Fruit fly (Drosophila melanogaster) whole organism, embryonic: Measurements from ENCODE around the gene CG34327.

Experiments
- Adf1 ChIP-seq: fragments of 200-800 bp; sonication (Bioruptor generic); IDR thresholded peaks from 2 replicates; pipeline ENCODE4 v1.3.6; 2022; ENCODE audit warnings: missing biosample characterization, missing genetic modification characterization
- Bgb ChIP-seq: fragments of 200-800 bp; sonication (Bioruptor generic); IDR thresholded peaks from 2 replicates; pipeline ENCODE4 v1.3.6; 2022; ENCODE audit warnings: missing biosample characterization, missing genetic modification characterization; ENCODE audit not compliant: partially characterized antibody
- Blimp-1 ChIP-seq: fragments of 200-800 bp; sonication (Bioruptor generic); optimal IDR thresholded peaks from 3 replicates; lab custom pipeline; 2018; ENCODE audit warnings: missing biosample characterization, missing genetic modification characterization, mild to moderate bottlenecking, moderate library complexity, missing genetic modification reagents
- CG10431 ChIP-seq: fragments of 200-800 bp; sonication (Bioruptor generic); optimal IDR thresholded peaks from 3 replicates; lab custom pipeline; 2018; ENCODE audit warnings: missing biosample characterization, mild to moderate bottlenecking, missing genetic modification characterization
- CG11695 ChIP-seq: fragments of 200-800 bp; sonication (Bioruptor generic); IDR thresholded peaks from 3 replicates; pipeline ENCODE4 v1.3.6; 2022; ENCODE audit warnings: missing biosample characterization, missing genetic modification characterization
- CG12299 ChIP-seq: fragments of 200-800 bp; sonication (Bioruptor generic); optimal IDR thresholded peaks from 2 replicates; lab custom pipeline; 2018; ENCODE audit warnings: missing biosample characterization, mild to moderate bottlenecking, missing genetic modification characterization
- CG15479 ChIP-seq: fragments of 200-800 bp; sonication (Bioruptor generic); optimal IDR thresholded peaks from 3 replicates; lab custom pipeline; 2019; ENCODE audit warnings: missing biosample characterization, mild to moderate bottlenecking, missing genetic modification characterization, moderate library complexity
- CG16863 ChIP-seq: fragments of 200-800 bp; sonication (Bioruptor generic); optimal IDR thresholded peaks from 3 replicates; lab custom pipeline; 2016; ENCODE audit warnings: missing biosample characterization, missing genetic modification characterization
- CG17361 ChIP-seq: fragments of 200-800 bp; sonication (Bioruptor generic); IDR thresholded peaks from 3 replicates; pipeline ENCODE4 v1.3.6; 2022; ENCODE audit warnings: missing biosample characterization, missing genetic modification characterization
- CG1832 ChIP-seq: fragments of 200-800 bp; sonication (Bioruptor generic); optimal IDR thresholded peaks from 2 replicates; lab custom pipeline; 2017; ENCODE audit warnings: missing biosample characterization, mild to moderate bottlenecking, missing genetic modification characterization, inconsistent platforms
- CG18764 ChIP-seq: fragments of 200-800 bp; sonication (Bioruptor generic); optimal IDR thresholded peaks from 3 replicates; lab custom pipeline; 2016; ENCODE audit warnings: missing biosample characterization, missing genetic modification characterization
- CG2120 ChIP-seq: fragments of 200-800 bp; sonication (Bioruptor generic); optimal IDR thresholded peaks from 3 replicates; lab custom pipeline; 2016; ENCODE audit warnings: missing biosample characterization, missing genetic modification characterization
- CG3065 ChIP-seq: fragments of 200-800 bp; sonication (Bioruptor generic); optimal IDR thresholded peaks from 2 replicates; lab custom pipeline; 2016; ENCODE audit warnings: missing biosample characterization, missing genetic modification characterization
- CG32767 ChIP-seq: fragments of 200-800 bp; sonication (Bioruptor generic); IDR thresholded peaks from 2 replicates; pipeline ENCODE4 v1.3.6; 2022; ENCODE audit warnings: missing biosample characterization, missing genetic modification characterization
- CG33557 ChIP-seq: fragments of 200-800 bp; sonication (Bioruptor generic); optimal IDR thresholded peaks from 2 replicates; lab custom pipeline; 2019; ENCODE audit warnings: missing biosample characterization, mild to moderate bottlenecking, missing genetic modification characterization, moderate library complexity
- CG6254 ChIP-seq: fragments of 200-800 bp; sonication (Bioruptor generic); optimal IDR thresholded peaks from 3 replicates; lab custom pipeline; 2017; ENCODE audit warnings: mild to moderate bottlenecking, missing biosample characterization, missing genetic modification reagents, missing genetic modification characterization
- CG6272 ChIP-seq: fragments of 200-800 bp; sonication (Bioruptor generic); IDR thresholded peaks from 2 replicates; pipeline ENCODE4 v1.3.6; 2022; ENCODE audit warnings: missing biosample characterization, missing genetic modification characterization
- CG6791 ChIP-seq: fragments of 200-800 bp; sonication (Bioruptor generic); IDR thresholded peaks from 3 replicates; pipeline ENCODE4 v1.3.6; 2022; ENCODE audit warnings: missing biosample characterization, missing genetic modification characterization; ENCODE audit not compliant: partially characterized antibody
- CG8944 ChIP-seq: fragments of 200-800 bp; sonication (Bioruptor generic); optimal IDR thresholded peaks from 3 replicates; lab custom pipeline; 2016; ENCODE audit warnings: missing biosample characterization, missing genetic modification characterization
- CG9876 ChIP-seq: fragments of 200-800 bp; sonication (Bioruptor generic); optimal IDR thresholded peaks from 2 replicates; lab custom pipeline; 2016; ENCODE audit warnings: missing biosample characterization, missing genetic modification characterization
- Dip3 ChIP-seq: fragments of 200-800 bp; sonication (Bioruptor generic); optimal IDR thresholded peaks from 3 replicates; lab custom pipeline; 2016; ENCODE audit warnings: missing biosample characterization, missing genetic modification characterization
- Dll ChIP-seq: fragments of 200-800 bp; sonication (Bioruptor generic); IDR thresholded peaks from 4 replicates; pipeline ENCODE4 v1.3.6; 2022; ENCODE audit warnings: missing biosample characterization, missing genetic modification characterization; ENCODE audit not compliant: partially characterized antibody
- Drgx ChIP-seq: fragments of 200-800 bp; sonication (Bioruptor generic); IDR thresholded peaks from 2 replicates; pipeline ENCODE4 v1.3.6; 2022; ENCODE audit warnings: missing biosample characterization, missing genetic modification characterization
- Ets97D ChIP-seq: fragments of 200-800 bp; sonication (Bioruptor generic); optimal IDR thresholded peaks from 3 replicates; lab custom pipeline; 2016; ENCODE audit warnings: missing biosample characterization, missing genetic modification characterization
- Fer1 ChIP-seq: fragments of 200-800 bp; sonication (Bioruptor generic); optimal IDR thresholded peaks from 2 replicates; lab custom pipeline; 2017; ENCODE audit warnings: missing biosample characterization, mild to moderate bottlenecking, missing genetic modification characterization
- HLH3B ChIP-seq: fragments of 200-800 bp; sonication (Bioruptor generic); IDR thresholded peaks from 2 replicates; pipeline ENCODE4 v1.3.6; 2022; ENCODE audit warnings: missing biosample characterization, missing genetic modification characterization
- Opbp ChIP-seq: fragments of 200-800 bp; sonication (Bioruptor generic); IDR thresholded peaks from 3 replicates; pipeline ENCODE4 v1.3.6; 2022; ENCODE audit warnings: missing biosample characterization, missing genetic modification characterization; ENCODE audit not compliant: partially characterized antibody
- Poxn ChIP-seq: fragments of 200-800 bp; sonication (Bioruptor generic); IDR thresholded peaks from 2 replicates; pipeline ENCODE4 v1.3.6; 2022; ENCODE audit warnings: missing biosample characterization, missing genetic modification characterization
- Ravus ChIP-seq: fragments of 200-800 bp; sonication (Bioruptor generic); IDR thresholded peaks from 2 replicates; pipeline ENCODE4 v1.3.6; 2022; ENCODE audit warnings: missing biosample characterization, missing genetic modification characterization
- Spps ChIP-seq: fragments of 200-800 bp; sonication (Bioruptor generic); optimal IDR thresholded peaks from 2 replicates; lab custom pipeline; 2018; ENCODE audit warnings: missing biosample characterization, mild to moderate bottlenecking, missing genetic modification characterization
- Xbp1 ChIP-seq: fragments of 200-800 bp; sonication (Bioruptor generic); optimal IDR thresholded peaks from 3 replicates; lab custom pipeline; 2016; ENCODE audit warnings: missing biosample characterization, mild to moderate bottlenecking, missing genetic modification characterization
- ap ChIP-seq: fragments of 200-800 bp; sonication (Bioruptor generic); IDR thresholded peaks from 2 replicates; pipeline ENCODE4 v1.3.6; 2022; ENCODE audit warnings: missing biosample characterization, missing genetic modification characterization
- corto ChIP-seq: fragments of 200-800 bp; sonication (Bioruptor generic); optimal IDR thresholded peaks from 2 replicates; lab custom pipeline; 2016; ENCODE audit warnings: missing biosample characterization, mild to moderate bottlenecking, missing genetic modification characterization, moderate library complexity
- crol ChIP-seq: fragments of 200-800 bp; sonication (Bioruptor generic); IDR thresholded peaks from 2 replicates; pipeline ENCODE4 v1.3.6; 2022; ENCODE audit warnings: missing biosample characterization, missing genetic modification characterization
- dimm ChIP-seq: fragments of 200-800 bp; sonication (Bioruptor generic); IDR thresholded peaks from 2 replicates; pipeline ENCODE4 v1.3.6; 2022; ENCODE audit warnings: missing biosample characterization, missing genetic modification characterization
- ewg ChIP-seq: fragments of 200-800 bp; sonication (Bioruptor generic); optimal IDR thresholded peaks from 3 replicates; lab custom pipeline; 2017; ENCODE audit warnings: mild to moderate bottlenecking, missing biosample characterization, missing genetic modification reagents, missing genetic modification characterization
- fd96Cb ChIP-seq: fragments of 200-800 bp; sonication (Bioruptor generic); optimal IDR thresholded peaks from 2 replicates; lab custom pipeline; 2018; ENCODE audit warnings: missing biosample characterization, mild to moderate bottlenecking, missing genetic modification characterization, moderate library complexity
- ham ChIP-seq: fragments of 200-800 bp; sonication (Bioruptor generic); IDR thresholded peaks from 2 replicates; pipeline ENCODE4 v1.3.6; 2022; ENCODE audit warnings: missing biosample characterization, missing genetic modification characterization
- kah ChIP-seq: fragments of 200-800 bp; sonication (Bioruptor generic); optimal IDR thresholded peaks from 2 replicates; lab custom pipeline; 2018; ENCODE audit warnings: missing biosample characterization, mild to moderate bottlenecking, missing genetic modification characterization
- lbe ChIP-seq: fragments of 200-800 bp; sonication (Bioruptor generic); optimal IDR thresholded peaks from 2 replicates; lab custom pipeline; 2016; ENCODE audit warnings: missing biosample characterization, mild to moderate bottlenecking, missing genetic modification characterization
- maf-S ChIP-seq: fragments of 200-800 bp; sonication (Bioruptor generic); optimal IDR thresholded peaks from 2 replicates; lab custom pipeline; 2016; ENCODE audit warnings: missing biosample characterization, missing genetic modification characterization
- onecut ChIP-seq: fragments of 200-800 bp; sonication (Bioruptor generic); IDR thresholded peaks from 2 replicates; pipeline ENCODE4 v1.3.6; 2022; ENCODE audit warnings: missing biosample characterization, missing genetic modification characterization
- phol ChIP-seq: fragments of 200-800 bp; sonication (Bioruptor generic); optimal IDR thresholded peaks from 3 replicates; lab custom pipeline; 2018; ENCODE audit warnings: missing biosample characterization, mild to moderate bottlenecking, missing genetic modification characterization, moderate library complexity
- sisA ChIP-seq: fragments of 200-800 bp; sonication (Bioruptor generic); IDR thresholded peaks from 2 replicates; pipeline ENCODE4 v1.3.6; 2022; ENCODE audit warnings: missing biosample characterization, missing genetic modification characterization
- sna ChIP-seq: fragments of 200-800 bp; sonication (Bioruptor generic); IDR thresholded peaks from 2 replicates; pipeline ENCODE4 v1.3.6; 2022; ENCODE audit warnings: missing biosample characterization, missing genetic modification characterization; ENCODE audit not compliant: partially characterized antibody
- sqz ChIP-seq: fragments of 200-800 bp; sonication (Bioruptor generic); optimal IDR thresholded peaks from 3 replicates; lab custom pipeline; 2018; ENCODE audit warnings: missing biosample characterization, mild to moderate bottlenecking, missing genetic modification characterization
- ssp ChIP-seq: fragments of 200-800 bp; sonication (Bioruptor generic); IDR thresholded peaks from 2 replicates; pipeline ENCODE4 v1.3.6; 2022; ENCODE audit warnings: missing biosample characterization, missing genetic modification characterization
- tio ChIP-seq: fragments of 200-800 bp; sonication (Bioruptor generic); optimal IDR thresholded peaks from 2 replicates; lab custom pipeline; 2017; ENCODE audit warnings: missing biosample characterization, missing genetic modification characterization, inconsistent platforms
- trem ChIP-seq: fragments of 200-800 bp; optimal IDR thresholded peaks from 3 replicates; lab custom pipeline; 2019; ENCODE audit warnings: missing biosample characterization, mild to moderate bottlenecking, missing genetic modification characterization, moderate library complexity
- zen ChIP-seq: fragments of 200-800 bp; sonication (Bioruptor generic); optimal IDR thresholded peaks from 3 replicates; lab custom pipeline; 2018; ENCODE audit warnings: missing biosample characterization, mild to moderate bottlenecking, missing genetic modification characterization, moderate library complexity
- zf30C ChIP-seq: fragments of 200-800 bp; sonication (Bioruptor generic); optimal IDR thresholded peaks from 3 replicates; lab custom pipeline; 2018; ENCODE audit warnings: missing biosample characterization, mild to moderate bottlenecking, missing genetic modification characterization

Gene CG34327

DNA sequence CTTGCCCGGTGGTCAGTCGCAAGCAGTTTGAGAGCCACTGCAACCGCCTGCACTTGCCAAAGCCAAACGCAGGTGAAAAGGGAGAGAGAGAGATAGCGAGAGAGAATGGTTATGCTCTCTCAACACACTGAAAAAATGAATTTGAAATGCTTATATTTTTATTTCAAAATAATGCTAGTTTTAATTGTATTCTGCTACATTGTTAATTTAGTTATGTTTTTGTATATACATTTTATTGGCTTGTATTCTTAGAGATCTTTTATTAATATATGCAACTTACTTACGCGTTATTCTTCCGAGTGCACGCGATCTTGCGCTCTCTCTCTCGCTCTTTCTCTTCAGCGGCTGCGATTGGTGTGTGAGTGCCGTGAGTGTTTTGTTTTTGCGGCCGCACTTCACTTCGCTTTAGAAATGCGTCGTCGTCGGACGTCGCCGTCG lies 45.1 kb downstream of the CG34327 start (continued):
- no peak for TF ChIP-seq Adf1
- TF ChIP-seq CG16863 = peak; percentile 75
- TF ChIP-seq onecut (GFP tag; lab: Robert Waterston, UW) = peak; percentile 96
- peak; percentile 94 for TF ChIP-seq ssp
- peak; percentile 96 for TF ChIP-seq Ravus
- no peak for TF ChIP-seq CG15479
- TF ChIP-seq tio (GFP tag; lab: Kevin White, UChicago) = no peak
- TF ChIP-seq CG33557 (GFP tag; lab: Kevin White, UChicago) = no peak
- TF ChIP-seq Poxn (GFP tag; lab: Robert Waterston, UW) = peak; percentile 52
- peak; percentile 99 for TF ChIP-seq HLH3B (GFP tag; lab: Robert Waterston, UW)
- peak; percentile 92 for TF ChIP-seq Ets97D (GFP tag; lab: Kevin White, UChicago)
- no peak for TF ChIP-seq Bgb (GFP tag; lab: Robert Waterston, UW)
- TF ChIP-seq CG1832 (GFP tag; lab: Kevin White, UChicago) = peak; percentile 37
- TF ChIP-seq CG10431 (GFP tag; lab: Kevin White, UChicago) = no peak
- no peak for TF ChIP-seq Dip3 (GFP tag; lab: Kevin White, UChicago)
- peak; percentile 98 for TF ChIP-seq dimm
- peak; percentile 99 for TF ChIP-seq CG11695 (GFP tag; lab: Robert Waterston, UW)
- TF ChIP-seq CG2120 (GFP tag; lab: Kevin White, UChicago) = no peak
- TF ChIP-seq Opbp (GFP tag; lab: Robert Waterston, UW) = no peak
- no peak for TF ChIP-seq CG9876 (GFP tag; lab: Kevin White, UChicago)
- peak; percentile 99 for TF ChIP-seq CG6272 (GFP tag; lab: Robert Waterston, UW)
- TF ChIP-seq crol (GFP tag; lab: Robert Waterston, UW) = peak; percentile 87
- no peak for TF ChIP-seq Xbp1 (GFP tag; lab: Kevin White, UChicago)
- no peak for TF ChIP-seq CG3065 (GFP tag; lab: Kevin White, UChicago)
- TF ChIP-seq Drgx (GFP tag; lab: Robert Waterston, UW) = peak; percentile 99
- no peak for TF ChIP-seq maf-S (GFP tag; lab: Kevin White, UChicago)
- peak; percentile 97 for TF ChIP-seq sqz (GFP tag; lab: Kevin White, UChicago)
- no peak for TF ChIP-seq sna (GFP tag; lab: Robert Waterston, UW)
- peak; percentile 52 for TF ChIP-seq zf30C
- peak; percentile 98 for TF ChIP-seq fd96Cb
- no peak for TF ChIP-seq ewg (GFP tag; lab: Kevin White, UChicago)
- TF ChIP-seq corto (GFP tag; lab: Kevin White, UChicago) = peak; percentile 98
- no peak for TF ChIP-seq CG8944 (GFP tag; lab: Kevin White, UChicago)
- peak; percentile 98 for TF ChIP-seq Fer1 (GFP tag; lab: Kevin White, UChicago)
- TF ChIP-seq phol (tag; lab: Kevin White, UChicago) = peak; percentile 97
- TF ChIP-seq Blimp-1 = peak; percentile 97
- peak; percentile 95 for TF ChIP-seq CG6254 (GFP tag; lab: Kevin White, UChicago)
- peak; percentile 98 for TF ChIP-seq zen (tag; lab: Kevin White, UChicago)
- TF ChIP-seq CG12299 (tag; lab: Kevin White, UChicago) = no peak
- no peak for TF ChIP-seq Dll (GFP tag; lab: Robert Waterston, UW)
- peak; percentile 99 for TF ChIP-seq sisA
- peak; percentile 95 for TF ChIP-seq CG18764 (GFP tag; lab: Kevin White, UChicago)
- peak; percentile 96 for TF ChIP-seq trem (tag; lab: Kevin White, UChicago)
- TF ChIP-seq lbe (GFP tag; lab: Kevin White, UChicago) = peak; percentile 72
- peak; percentile 96 for TF ChIP-seq CG17361 (GFP tag; lab: Robert Waterston, UW)
- TF ChIP-seq CG6791 = no peak
- TF ChIP-seq ham (GFP tag; lab: Robert Waterston, UW) = no peak
- peak; percentile 89 for TF ChIP-seq CG32767
- peak; percentile 60 for TF ChIP-seq ap (GFP tag; lab: Robert Waterston, UW)
- TF ChIP-seq kah (GFP tag; lab: Kevin White, UChicago) = peak; percentile 93
- peak; percentile 97 for TF ChIP-seq Spps (tag; lab: Kevin White, UChicago)
